Worm (Caenorhabditis elegans): ENCODE measurements around the gene srz-69.

srz-69 gene

DNA sequence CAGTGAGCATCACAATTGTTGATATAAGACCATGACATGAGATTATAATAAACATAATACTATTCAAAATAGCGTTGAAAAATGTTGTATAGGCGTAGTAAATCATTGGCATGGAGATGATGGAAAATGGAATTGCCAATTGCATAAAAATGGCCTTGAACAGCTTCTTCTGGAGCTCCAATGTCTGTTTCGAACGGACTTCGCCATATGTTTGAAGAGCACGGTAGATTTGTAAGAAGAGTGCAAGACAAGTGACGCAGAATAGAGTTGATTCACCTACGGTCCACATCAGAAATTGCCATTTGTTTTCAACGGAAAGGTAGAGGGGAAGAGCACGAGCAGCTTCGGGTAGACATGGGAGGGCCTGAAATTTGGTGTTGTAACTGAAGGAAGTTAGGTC lies 29.7 kb downstream of the srz-69 start:
- TF ChIP-seq hlh-26 (GFP tag; conservative IDR thresholded peaks at IDR 0.05) (no peak), madf-6 (GFP tag; IDR thresholded peaks at IDR 0.05) (no peak), pbrm-1 (GFP tag; IDR thresholded peaks at IDR 0.05) (no peak), tbx-9 (tag; optimal IDR thresholded peaks at IDR 0.05; ENCODE audit: borderline replicate concordance) (no peak), lsl-1 (GFP tag; optimal IDR thresholded peaks at IDR 0.05) (no peak), Y95B8A.8 (GFP tag; IDR thresholded peaks at IDR 0.05) (no peak), tbp1 (GFP tag; optimal IDR thresholded peaks at IDR 0.05) (no peak), atf-7 (tag; optimal IDR thresholded peaks at IDR 0.05) (no peak), sdz-38 (tag; optimal IDR thresholded peaks at IDR 0.05) (no peak), ztf-26 (tag; optimal IDR thresholded peaks at IDR 0.05) (no peak), ccch-3 (GFP tag; optimal IDR thresholded peaks at IDR 0.05) (no peak), ztf-28 (GFP tag; IDR thresholded peaks at IDR 0.05) (no peak), zfh-2 (GFP tag; conservative IDR thresholded peaks at IDR 0.05) (no peak), lin-26 (GFP tag; IDR thresholded peaks at IDR 0.05) (no peak), B0035.1 (tag; optimal IDR thresholded peaks at IDR 0.05) (no peak), F22D6.2 (tag; optimal IDR thresholded peaks at IDR 0.05) (no peak), attf-3 (GFP tag; conservative IDR thresholded peaks at IDR 0.05) (no peak)

DNA sequence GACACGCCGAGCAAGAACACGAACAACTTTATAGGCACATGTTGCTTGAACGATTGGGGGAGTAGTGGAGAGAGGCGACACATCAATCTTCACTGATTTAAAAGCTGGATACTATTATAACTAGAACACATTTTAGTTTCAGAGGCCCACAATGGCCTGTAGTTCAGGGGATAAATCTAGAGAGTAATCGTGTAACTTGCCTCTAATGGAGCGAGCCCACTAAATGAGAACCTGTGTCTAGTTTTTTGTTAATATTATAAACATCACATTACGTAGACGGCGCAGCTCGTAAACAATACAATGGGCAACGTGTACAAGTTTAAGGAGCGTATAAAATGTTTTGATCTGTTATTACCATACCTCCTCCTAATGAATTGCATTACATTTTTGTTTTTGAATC lies 32.4 kb downstream of the srz-69 start, which contains the start of gene F58E2.5:
F58E2.5 (plus strand) TSS at position 301 of the 400 bp plus-strand sequence.
- TF ChIP-seq lin-26 (GFP tag; IDR thresholded peaks at IDR 0.05), result no peak
- TF ChIP-seq C06A6.2 (GFP tag; conservative IDR thresholded peaks at IDR 0.05), result no peak
- TF ChIP-seq egrh-3 (GFP tag; IDR thresholded peaks at IDR 0.05), result no peak
- no peak for TF ChIP-seq chd-7 (tag; optimal IDR thresholded peaks at IDR 0.05)
- TF ChIP-seq lag-1 (GFP tag; IDR thresholded peaks at IDR 0.05), result no peak
- no peak for TF ChIP-seq lsy-27 (tag; optimal IDR thresholded peaks at IDR 0.05; ENCODE audit: borderline replicate concordance, insufficient read depth)
- TF ChIP-seq snpc-1.3 (tag; optimal IDR thresholded peaks at IDR 0.05; ENCODE audit: insufficient read depth), result no peak
- no peak for TF ChIP-seq ztf-22 (GFP tag; optimal IDR thresholded peaks at IDR 0.05)
- no peak for TF ChIP-seq ceh-58 (GFP tag; IDR thresholded peaks at IDR 0.05)
- TF ChIP-seq tbx-9 (tag; optimal IDR thresholded peaks at IDR 0.05; ENCODE audit: borderline replicate concordance), result no peak
- no peak for TF ChIP-seq ceh-100 (GFP tag; IDR thresholded peaks at IDR 0.05)
- TF ChIP-seq ceh-91 (GFP tag; IDR thresholded peaks at IDR 0.05), result no peak
- TF ChIP-seq K12H6.12 (tag; optimal IDR thresholded peaks at IDR 0.05), result no peak
- TF ChIP-seq Y53G8AR.9 (GFP tag; conservative IDR thresholded peaks at IDR 0.05), result no peak
- no peak for TF ChIP-seq cebp-2 (GFP tag; IDR thresholded peaks at IDR 0.05)

DNA sequence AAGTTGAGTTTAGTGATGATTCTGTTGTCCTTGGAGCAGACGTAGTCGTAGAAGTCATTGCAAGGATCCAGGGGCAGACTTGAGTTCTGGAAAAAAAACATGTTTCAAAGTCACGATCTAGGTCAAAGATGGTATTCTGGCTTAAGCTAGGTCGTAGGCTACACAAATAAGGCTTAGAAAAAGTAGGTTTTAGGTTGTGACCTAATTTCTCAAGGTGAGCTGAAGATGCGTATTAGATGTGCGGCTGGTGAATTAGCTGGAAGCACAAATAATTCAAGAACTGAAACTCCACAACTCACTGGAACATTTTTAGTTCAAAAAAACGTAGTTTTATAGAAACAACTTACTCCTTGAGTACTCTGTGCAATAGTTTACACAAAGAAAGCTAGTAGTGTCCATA lies 32.9 kb downstream of the srz-69 start, which contains the start of gene F09D12.2:
F09D12.2 (minus strand) TSS at position 101 of the 400 bp plus-strand sequence.
- no peak for TF ChIP-seq xnd-1 (tag; optimal IDR thresholded peaks at IDR 0.05)

DNA sequence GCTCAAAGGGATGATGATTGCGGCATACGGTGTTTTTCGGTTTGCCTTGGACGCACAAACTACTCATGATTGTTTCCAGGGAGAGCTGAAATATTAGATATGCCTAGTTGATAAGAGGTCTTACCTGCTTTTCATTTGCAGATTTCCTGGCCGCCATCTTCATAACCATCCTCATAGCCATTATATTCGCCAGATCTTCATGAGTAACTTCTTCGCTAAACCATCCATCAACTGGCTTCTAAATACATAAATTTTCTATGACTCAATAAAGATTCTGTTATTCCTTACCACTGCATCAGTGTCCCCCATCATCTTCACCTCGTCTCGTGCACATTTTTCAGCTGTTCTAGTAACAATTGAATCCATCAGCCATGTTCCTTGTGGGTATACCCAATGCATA lies 34.5 kb downstream of the srz-69 start:
- no peak for TF ChIP-seq Y53G8AR.9 (GFP tag; conservative IDR thresholded peaks at IDR 0.05)
- TF ChIP-seq hlh-26 (GFP tag; conservative IDR thresholded peaks at IDR 0.05), result no peak
- TF ChIP-seq F55B11.4 (tag; optimal IDR thresholded peaks at IDR 0.05; ENCODE audit: borderline replicate concordance, insufficient read depth), result no peak
- no peak for TF ChIP-seq Y53F4B.3 (GFP tag; IDR thresholded peaks at IDR 0.05)
- TF ChIP-seq F57C9.4 (tag; optimal IDR thresholded peaks at IDR 0.05), result no peak

Data from whole organism, young adult.